Worm (Caenorhabditis elegans) whole organism, L3 larva: ENCODE measurements around the gene F01G10.5.
A peak's percentile ranks its signal among the peaks of the same experiment; 100 is the strongest.

Experiments used
- R02D3.7 ChIP-seq: fragments of 150-350 bp; optimal IDR thresholded peaks from 2 replicates; lab custom pipeline; 2014; ENCODE audit warnings: missing biosample characterization, missing genetic modification characterization
- ZK546.5 ChIP-seq: sonication (generic microtip); optimal IDR thresholded peaks from 2 replicates; lab custom pipeline; 2017; ENCODE audit warnings: missing biosample characterization, missing genetic modification characterization
- aly-2 ChIP-seq: fragments of 150-350 bp; optimal IDR thresholded peaks from 2 replicates; lab custom pipeline; 2014; ENCODE audit warnings: missing biosample characterization, missing genetic modification characterization
- ama-1 ChIP-seq: fragments of 150-350 bp; optimal IDR thresholded peaks from 2 replicates; lab custom pipeline; 2018
- ceh-16 ChIP-seq: sonication (generic microtip); optimal IDR thresholded peaks from 2 replicates; lab custom pipeline; 2017; ENCODE audit warnings: missing biosample characterization, missing genetic modification characterization
- ceh-28 ChIP-seq: fragments of 150-350 bp; optimal IDR thresholded peaks from 2 replicates; lab custom pipeline; 2014; ENCODE audit warnings: missing biosample characterization, missing genetic modification reagents, missing genetic modification characterization
- ceh-82 ChIP-seq: fragments of 150-350 bp; optimal IDR thresholded peaks from 2 replicates; lab custom pipeline; 2014; ENCODE audit warnings: missing biosample characterization, missing genetic modification characterization
- ceh-9 ChIP-seq: sonication (generic microtip); optimal IDR thresholded peaks from 2 replicates; lab custom pipeline; 2018; ENCODE audit warnings: missing biosample characterization, missing genetic modification characterization
- daf-12 ChIP-seq: fragments of 150-350 bp; optimal IDR thresholded peaks from 2 replicates; lab custom pipeline; 2014; ENCODE audit warnings: missing biosample characterization, missing genetic modification reagents, missing genetic modification characterization
- egl-27 ChIP-seq: sonication (generic microtip); optimal IDR thresholded peaks from 4 replicates; lab custom pipeline; 2017; ENCODE audit warnings: missing biosample characterization, missing genetic modification reagents, missing genetic modification characterization
- egl-5 ChIP-seq: fragments of 150-350 bp; optimal IDR thresholded peaks from 2 replicates; lab custom pipeline; 2017; ENCODE audit warnings: missing biosample characterization, missing genetic modification reagents, missing genetic modification characterization, inconsistent platforms
- elt-2 ChIP-seq: sonication (generic microtip); optimal IDR thresholded peaks from 2 replicates; lab custom pipeline; 2016; ENCODE audit warnings: missing genetic modification reagents, mild to moderate bottlenecking, missing genetic modification characterization, missing compliant biosample characterization
- elt-3 ChIP-seq, 3 experiments: fragments of 150-350 bp in 1 of 3; sonication (generic microtip) in 2 of 3; optimal IDR thresholded peaks; 2 replicates in 2 of 3; 4 replicates in 1 of 3; lab custom pipeline; 2014 to 2017; ENCODE audit warnings: missing biosample characterization in 3 of 3, missing genetic modification characterization in 3 of 3
- eor-1 ChIP-seq, 2 experiments: fragments of 150-350 bp; optimal IDR thresholded peaks; 2 replicates each; lab custom pipeline; 2014 to 2018; ENCODE audit warnings: missing biosample characterization in 2 of 2, missing genetic modification characterization in 2 of 2
- fkh-10 ChIP-seq: sonication (generic microtip); optimal IDR thresholded peaks from 2 replicates; lab custom pipeline; 2017; ENCODE audit warnings: missing biosample characterization, missing genetic modification reagents, missing genetic modification characterization
- fkh-2 ChIP-seq: fragments of 150-350 bp; optimal IDR thresholded peaks from 2 replicates; lab custom pipeline; 2014; ENCODE audit warnings: missing biosample characterization, missing genetic modification reagents, missing genetic modification characterization
- fos-1 ChIP-seq: fragments of 150-350 bp; optimal IDR thresholded peaks from 2 replicates; lab custom pipeline; 2014; ENCODE audit warnings: missing biosample characterization, missing genetic modification characterization
- hmg-11 ChIP-seq: sonication (generic microtip); optimal IDR thresholded peaks from 2 replicates; lab custom pipeline; 2016; ENCODE audit warnings: missing genetic modification characterization, missing compliant biosample characterization
- jun-1 ChIP-seq: fragments of 150-350 bp; optimal IDR thresholded peaks from 2 replicates; lab custom pipeline; 2014; ENCODE audit warnings: missing biosample characterization, missing genetic modification reagents, missing genetic modification characterization
- lin-15B ChIP-seq: fragments of 150-350 bp; optimal IDR thresholded peaks from 2 replicates; lab custom pipeline; 2014; ENCODE audit warnings: missing biosample characterization, missing genetic modification characterization
- lin-39 ChIP-seq: fragments of 150-350 bp; optimal IDR thresholded peaks from 2 replicates; lab custom pipeline; 2018; ENCODE audit warnings: missing biosample characterization, missing genetic modification reagents, missing genetic modification characterization
- lsy-12 ChIP-seq: sonication (generic microtip); optimal IDR thresholded peaks from 2 replicates; lab custom pipeline; 2016; ENCODE audit warnings: mild to moderate bottlenecking, missing genetic modification characterization, missing compliant biosample characterization
- mdl-1 ChIP-seq: fragments of 150-350 bp; optimal IDR thresholded peaks from 2 replicates; lab custom pipeline; 2014; ENCODE audit warnings: missing biosample characterization, missing genetic modification characterization
- mml-1 ChIP-seq: fragments of 150-350 bp; sonication (generic microtip); optimal IDR thresholded peaks from 3 replicates; lab custom pipeline; 2014; ENCODE audit warnings: missing biosample characterization, missing genetic modification characterization
- nfya-1 ChIP-seq: sonication (generic microtip); optimal IDR thresholded peaks from 2 replicates; lab custom pipeline; 2017; ENCODE audit warnings: missing genetic modification characterization, mild to moderate bottlenecking, missing compliant biosample characterization, antibody characterized with exemption, moderate library complexity; ENCODE audit not compliant: insufficient read depth
- nhr-11 ChIP-seq: fragments of 150-350 bp; optimal IDR thresholded peaks from 2 replicates; lab custom pipeline; 2014; ENCODE audit warnings: missing biosample characterization, missing genetic modification characterization
- nhr-12 ChIP-seq: fragments of 150-350 bp; optimal IDR thresholded peaks from 2 replicates; lab custom pipeline; 2014; ENCODE audit warnings: missing biosample characterization, missing genetic modification characterization
- nhr-23 ChIP-seq: fragments of 150-350 bp; optimal IDR thresholded peaks from 2 replicates; lab custom pipeline; 2014; ENCODE audit warnings: missing biosample characterization, missing genetic modification reagents, missing genetic modification characterization
- nhr-237 ChIP-seq: fragments of 150-350 bp; optimal IDR thresholded peaks from 2 replicates; lab custom pipeline; 2014; ENCODE audit warnings: missing biosample characterization, missing genetic modification characterization
- nhr-25 ChIP-seq: sonication (generic microtip); optimal IDR thresholded peaks from 2 replicates; lab custom pipeline; 2017; ENCODE audit warnings: missing biosample characterization, missing genetic modification characterization
- nhr-28 ChIP-seq: fragments of 150-350 bp; optimal IDR thresholded peaks from 2 replicates; lab custom pipeline; 2014; ENCODE audit warnings: missing biosample characterization, missing genetic modification characterization
- nhr-43 ChIP-seq: sonication (generic microtip); optimal IDR thresholded peaks from 2 replicates; lab custom pipeline; 2016; ENCODE audit warnings: mild to moderate bottlenecking, missing genetic modification characterization, missing compliant biosample characterization; ENCODE audit not compliant: poor library complexity, severe bottlenecking
- nhr-67 ChIP-seq: fragments of 150-350 bp; optimal IDR thresholded peaks from 2 replicates; lab custom pipeline; 2014; ENCODE audit warnings: missing biosample characterization, missing genetic modification characterization
- pha-4 ChIP-seq: fragments of 150-350 bp; optimal IDR thresholded peaks from 2 replicates; lab custom pipeline; 2014; ENCODE audit warnings: missing biosample characterization, missing genetic modification reagents, missing genetic modification characterization
- pqm-1 ChIP-seq: fragments of 150-350 bp; optimal IDR thresholded peaks from 2 replicates; lab custom pipeline; 2017; ENCODE audit warnings: missing biosample characterization, missing genetic modification characterization, inconsistent platforms
- sea-2 ChIP-seq: fragments of 150-350 bp; sonication (generic microtip); optimal IDR thresholded peaks from 4 replicates; lab custom pipeline; 2014; ENCODE audit warnings: missing biosample characterization, missing genetic modification reagents, missing genetic modification characterization
- skn-1 ChIP-seq: fragments of 150-350 bp; optimal IDR thresholded peaks from 2 replicates; lab custom pipeline; 2014; ENCODE audit warnings: missing biosample characterization, missing genetic modification characterization
- snpc-4 ChIP-seq: fragments of 150-350 bp; optimal IDR thresholded peaks from 2 replicates; lab custom pipeline; 2014; ENCODE audit warnings: missing biosample characterization, missing genetic modification characterization
- tbx-2 ChIP-seq: sonication (generic microtip); optimal IDR thresholded peaks from 2 replicates; lab custom pipeline; 2016; ENCODE audit warnings: mild to moderate bottlenecking, missing genetic modification characterization, missing compliant biosample characterization
- unc-39 ChIP-seq: sonication (generic microtip); optimal IDR thresholded peaks from 4 replicates; lab custom pipeline; 2017; ENCODE audit warnings: missing biosample characterization, missing genetic modification characterization
- unc-62 ChIP-seq: fragments of 150-350 bp; sonication (generic microtip); optimal IDR thresholded peaks from 4 replicates; lab custom pipeline; 2014; ENCODE audit warnings: missing biosample characterization, missing genetic modification reagents, missing genetic modification characterization
- zag-1 ChIP-seq: fragments of 150-350 bp; optimal IDR thresholded peaks from 2 replicates; lab custom pipeline; 2014; ENCODE audit warnings: missing biosample characterization, missing genetic modification characterization
- ztf-11 ChIP-seq: fragments of 150-350 bp; optimal IDR thresholded peaks from 2 replicates; lab custom pipeline; 2014; ENCODE audit warnings: missing biosample characterization, missing genetic modification characterization
- ztf-4 ChIP-seq: fragments of 150-350 bp; optimal IDR thresholded peaks from 2 replicates; lab custom pipeline; 2014; ENCODE audit warnings: missing biosample characterization, missing genetic modification characterization

The F01G10.5 gene

ce11 chrIV:10251764-10252163 lies 20.9 kb upstream of the F01G10.5 start:
- TF ChIP-seq ceh-9 = no peak

- TF ChIP-seq ceh-16 = no peak
- no peak for TF ChIP-seq elt-2 (tag; lab: Kevin White, UChicago)
- no peak for TF ChIP-seq mml-1 (tag; lab: Kevin White, UChicago)
- TF ChIP-seq pha-4 (tag; lab: Kevin White, UChicago) = no peak
- no peak for TF ChIP-seq R02D3.7 (tag; lab: Kevin White, UChicago)
- TF ChIP-seq nhr-11 (tag; lab: Kevin White, UChicago) = no peak
- no peak for TF ChIP-seq unc-39 (tag; lab: Kevin White, UChicago)
- TF ChIP-seq egl-5 (tag; lab: Kevin White, UChicago) = no peak
Measured at ce11 chrIV:10251261-10251660, 20.4 kb upstream of the F01G10.5 start.

- TF ChIP-seq nhr-28 (tag; lab: Kevin White, UChicago) (no peak), nfya-1 (tag; lab: Kevin White, UChicago) (peak; percentile 11), elt-2 (tag; lab: Kevin White, UChicago) (peak; percentile 46), nhr-23 (peak; percentile 4), pqm-1 (tag; lab: Kevin White, UChicago) (peak; percentile 22), pha-4 (tag; lab: Kevin White, UChicago) (peak; percentile 25)
Measured at ce11 chrIV:10250577-10251075, 19.8 kb upstream of the F01G10.5 start, which contains the start of gene daf-14. TSS of gene daf-14 (plus strand) at chrIV:10250627.

- TF ChIP-seq mdl-1 (tag; lab: Kevin White, UChicago) (no peak), daf-12 (tag; lab: Kevin White, UChicago) (no peak), hmg-11 (tag; lab: Kevin White, UChicago) (no peak), nfya-1 (tag; lab: Kevin White, UChicago) (no peak), fkh-10 (GFP tag; lab: Kevin White, UChicago) (no peak), unc-62 (no peak), ceh-9 (no peak), mml-1 (tag; lab: Kevin White, UChicago) (no peak), snpc-4 (no peak), pqm-1 (tag; lab: Kevin White, UChicago) (no peak), elt-3 (tag; optimal IDR thresholded peaks at IDR 0.05; lab: Kevin White, UChicago) (no peak), nhr-23 (peak; percentile 30), fos-1 (no peak), zag-1 (no peak), egl-27 (no peak), lin-15B (tag; lab: Kevin White, UChicago) (no peak), nhr-67 (tag; lab: Kevin White, UChicago) (no peak), sea-2 (GFP tag; lab: Kevin White, UChicago) (no peak), aly-2 (tag; lab: Kevin White, UChicago) (no peak), nhr-11 (tag; lab: Kevin White, UChicago) (no peak), tbx-2 (tag; lab: Kevin White, UChicago) (no peak), ceh-28 (tag; lab: Kevin White, UChicago) (no peak), nhr-43 (peak; percentile 34), unc-39 (tag; lab: Kevin White, UChicago) (no peak), lin-39 (tag; lab: Kevin White, UChicago) (no peak), nhr-28 (tag; lab: Kevin White, UChicago) (no peak), pha-4 (tag; lab: Kevin White, UChicago) (no peak), fkh-2 (tag; lab: Kevin White, UChicago) (no peak), nhr-237 (tag; lab: Kevin White, UChicago) (no peak), ama-1 (peak; percentile 87), nhr-25 (peak; percentile 62), ceh-82 (no peak), ztf-4 (no peak), nhr-12 (tag; lab: Kevin White, UChicago) (no peak), lsy-12 (tag; lab: Kevin White, UChicago) (no peak), elt-2 (tag; lab: Kevin White, UChicago) (peak; percentile 41), egl-5 (tag; lab: Kevin White, UChicago) (no peak), ZK546.5 (no peak), ztf-11 (tag; lab: Kevin White, UChicago) (no peak), skn-1 (tag; lab: Kevin White, UChicago) (no peak), eor-1 (tag; optimal IDR thresholded peaks at IDR 0.05; lab: Kevin White, UChicago) (no peak), ceh-16 (no peak), jun-1 (tag; lab: Kevin White, UChicago) (no peak)
Measured at ce11 chrIV:10245666-10246210, 14.9 kb upstream of the F01G10.5 start, which contains the start of gene F01G10.10. TSS of gene F01G10.10 (plus strand) at chrIV:10246160.
